Fruit fly (Drosophila melanogaster) whole organism, embryonic: ENCODE measurements around the gene CG32712.

ENCODE experiments used
- Antp ChIP-seq: fragments of 200-800 bp; sonication (Bioruptor generic); optimal IDR thresholded peaks from 3 replicates; lab custom pipeline; 2016; ENCODE audit warnings: missing biosample characterization, missing genetic modification characterization
- CG10267 ChIP-seq: fragments of 200-800 bp; sonication (Bioruptor generic); optimal IDR thresholded peaks from 2 replicates; lab custom pipeline; 2018; ENCODE audit warnings: missing biosample characterization, mild to moderate bottlenecking, missing genetic modification characterization, moderate library complexity
- CG10543 ChIP-seq: fragments of 200-800 bp; sonication (Bioruptor generic); optimal IDR thresholded peaks from 3 replicates; lab custom pipeline; 2017; ENCODE audit warnings: missing biosample characterization, mild to moderate bottlenecking, missing genetic modification characterization, moderate library complexity
- CG13123 ChIP-seq: fragments of 200-800 bp; sonication (Bioruptor generic); optimal IDR thresholded peaks from 2 replicates; lab custom pipeline; 2016; ENCODE audit warnings: missing biosample characterization, missing genetic modification characterization
- CG14667 ChIP-seq: fragments of 200-800 bp; sonication (Bioruptor generic); IDR thresholded peaks from 2 replicates; pipeline ENCODE4 v1.3.6; 2022; ENCODE audit warnings: missing biosample characterization, missing genetic modification characterization
- CG15073 ChIP-seq: fragments of 200-800 bp; sonication (Bioruptor generic); optimal IDR thresholded peaks from 2 replicates; lab custom pipeline; 2016; ENCODE audit warnings: missing biosample characterization, missing genetic modification characterization
- CG18011 ChIP-seq: fragments of 200-800 bp; sonication (Bioruptor generic); optimal IDR thresholded peaks from 2 replicates; lab custom pipeline; 2017; ENCODE audit warnings: missing biosample characterization, missing genetic modification characterization, mild to moderate bottlenecking, moderate library complexity, missing genotype
- CG18619 ChIP-seq: fragments of 200-800 bp; sonication (Bioruptor generic); optimal IDR thresholded peaks from 3 replicates; lab custom pipeline; 2017; ENCODE audit warnings: missing biosample characterization, mild to moderate bottlenecking, missing genetic modification characterization
- CG33557 ChIP-seq: fragments of 200-800 bp; sonication (Bioruptor generic); optimal IDR thresholded peaks from 2 replicates; lab custom pipeline; 2019; ENCODE audit warnings: missing biosample characterization, mild to moderate bottlenecking, missing genetic modification characterization, moderate library complexity
- CG6854 ChIP-seq: fragments of 200-800 bp; sonication (Bioruptor generic); optimal IDR thresholded peaks from 3 replicates; lab custom pipeline; 2017; ENCODE audit warnings: missing biosample characterization, mild to moderate bottlenecking, missing genetic modification characterization
- CG7372 ChIP-seq: fragments of 200-800 bp; sonication (Bioruptor generic); IDR thresholded peaks from 2 replicates; pipeline ENCODE4 v1.3.6; 2022; ENCODE audit warnings: missing biosample characterization, missing genetic modification characterization
- CG7839 ChIP-seq: fragments of 200-800 bp; sonication (Bioruptor generic); optimal IDR thresholded peaks from 3 replicates; lab custom pipeline; 2018; ENCODE audit warnings: missing biosample characterization, mild to moderate bottlenecking, missing genetic modification characterization, moderate library complexity
- D ChIP-seq, 2 experiments: fragments of 200-800 bp in 1 of 2; fragments of >200 bp in 1 of 2; sonication (Bioruptor generic) in 1 of 2; optimal IDR thresholded peaks; 2 replicates in 1 of 2; 3 replicates in 1 of 2; lab custom pipeline; 2017; ENCODE audit warnings: mild to moderate bottlenecking in 1 of 2, missing biosample characterization in 1 of 2, missing genetic modification characterization in 1 of 2, missing genetic modification reagents in 1 of 2
- D19B ChIP-seq: fragments of 200-800 bp; sonication (Bioruptor generic); optimal IDR thresholded peaks from 2 replicates; lab custom pipeline; 2017; ENCODE audit warnings: missing biosample characterization, mild to moderate bottlenecking, missing genetic modification characterization
- H15 ChIP-seq: fragments of 200-800 bp; sonication (Bioruptor generic); IDR thresholded peaks from 3 replicates; pipeline ENCODE4 v1.3.6; 2022; ENCODE audit warnings: missing biosample characterization, missing genetic modification characterization
- Hand ChIP-seq: fragments of 200-800 bp; sonication (Bioruptor generic); optimal IDR thresholded peaks from 2 replicates; lab custom pipeline; 2017; ENCODE audit warnings: mild to moderate bottlenecking, missing biosample characterization, missing genetic modification reagents, missing genetic modification characterization
- Hr78 ChIP-seq, 2 experiments: fragments of 200-800 bp in 1 of 2; fragments of >200 bp in 1 of 2; sonication (Bioruptor generic) in 1 of 2; optimal IDR thresholded peaks; 2 replicates each; lab custom pipeline; 2017 to 2019; ENCODE audit warnings: missing biosample characterization in 2 of 2, missing genetic modification characterization in 2 of 2, mild to moderate bottlenecking in 1 of 2, moderate library complexity in 1 of 2
- Med ChIP-seq: fragments of 200-800 bp; sonication (Bioruptor generic); peaks from one replicate; lab custom pipeline; 2016; ENCODE audit warnings: missing biosample characterization, missing genetic modification characterization, mild to moderate bottlenecking, inconsistent platforms, moderate library complexity
- Nf-YC ChIP-seq: fragments of 200-800 bp; optimal IDR thresholded peaks from 3 replicates; lab custom pipeline; 2019; ENCODE audit warnings: missing biosample characterization, mild to moderate bottlenecking, missing genetic modification characterization, moderate library complexity
- Rfx ChIP-seq: fragments of 200-800 bp; sonication (Bioruptor generic); IDR thresholded peaks from 2 replicates; pipeline ENCODE4 v1.3.6; 2022; ENCODE audit warnings: missing biosample characterization, missing genetic modification characterization
- Sry-β ChIP-seq: fragments of 200-800 bp; sonication (Bioruptor generic); optimal IDR thresholded peaks from 2 replicates; lab custom pipeline; 2018; ENCODE audit warnings: missing biosample characterization, mild to moderate bottlenecking, missing genetic modification characterization, moderate library complexity
- Sry-δ ChIP-seq: fragments of 200-800 bp; sonication (Bioruptor generic); optimal IDR thresholded peaks from 2 replicates; lab custom pipeline; 2016; ENCODE audit warnings: missing biosample characterization, missing genetic modification characterization
- aop ChIP-seq: fragments of 200-800 bp; sonication (Bioruptor generic); IDR thresholded peaks from 2 replicates; pipeline ENCODE4 v1.3.6; 2022; ENCODE audit warnings: missing biosample characterization, missing genetic modification characterization
- cas ChIP-seq: fragments of 200-800 bp; sonication (Bioruptor generic); IDR thresholded peaks from 2 replicates; pipeline ENCODE4 v1.3.6; 2022; ENCODE audit warnings: missing biosample characterization, missing genetic modification characterization
- caup ChIP-seq: fragments of 200-800 bp; sonication (Bioruptor generic); optimal IDR thresholded peaks from 3 replicates; lab custom pipeline; 2017; ENCODE audit warnings: missing biosample characterization, mild to moderate bottlenecking, missing genetic modification characterization, moderate library complexity; ENCODE audit not compliant: severe bottlenecking
- chif ChIP-seq, 2 experiments: fragments of 200-800 bp; sonication (Bioruptor generic); optimal IDR thresholded peaks; 3 replicates each; lab custom pipeline; 2016; ENCODE audit warnings: missing biosample characterization in 2 of 2, missing genetic modification characterization in 2 of 2
- chm ChIP-seq: fragments of 200-800 bp; sonication (Bioruptor generic); IDR thresholded peaks from 2 replicates; pipeline ENCODE4 v1.3.6; 2022; ENCODE audit warnings: missing biosample characterization, missing genetic modification characterization
- ems ChIP-seq: fragments of 200-800 bp; sonication (Bioruptor generic); optimal IDR thresholded peaks from 3 replicates; lab custom pipeline; 2016; ENCODE audit warnings: missing biosample characterization, missing genetic modification characterization
- grn ChIP-seq: fragments of 200-800 bp; sonication (Bioruptor generic); optimal IDR thresholded peaks from 3 replicates; lab custom pipeline; 2017; ENCODE audit warnings: missing biosample characterization, missing genetic modification characterization
- hbn ChIP-seq: fragments of 200-800 bp; sonication (Bioruptor generic); IDR thresholded peaks from 2 replicates; pipeline ENCODE4 v1.3.6; 2022; ENCODE audit warnings: missing biosample characterization, missing genetic modification characterization; ENCODE audit not compliant: partially characterized antibody
- her ChIP-seq: fragments of 200-800 bp; sonication (Bioruptor generic); optimal IDR thresholded peaks from 2 replicates; lab custom pipeline; 2016; ENCODE audit warnings: missing biosample characterization, missing genetic modification characterization
- inv ChIP-seq: fragments of 200-800 bp; sonication (Bioruptor generic); IDR thresholded peaks from 2 replicates; pipeline ENCODE4 v1.3.6; 2022; ENCODE audit warnings: missing biosample characterization, missing genetic modification characterization; ENCODE audit not compliant: partially characterized antibody
- klu ChIP-seq: fragments of 200-800 bp; sonication (Bioruptor generic); IDR thresholded peaks from 2 replicates; pipeline ENCODE4 v1.3.6; 2022; ENCODE audit warnings: missing biosample characterization, missing genetic modification characterization
- org-1 ChIP-seq: fragments of 200-800 bp; sonication (Bioruptor generic); optimal IDR thresholded peaks from 2 replicates; lab custom pipeline; 2017; ENCODE audit warnings: missing biosample characterization, missing genetic modification characterization
- otp ChIP-seq: fragments of 200-800 bp; sonication (Bioruptor generic); IDR thresholded peaks from 3 replicates; pipeline ENCODE4, ENCODE4 v1.3.6; 2022; ENCODE audit warnings: missing biosample characterization, missing genetic modification characterization
- pan ChIP-seq, 4 experiments: fragments of >200 bp in 3 of 4; fragments of 200-800 bp in 1 of 4; sonication (Bioruptor generic) in 1 of 4; optimal IDR thresholded peaks in 3 of 4; IDR thresholded peaks in 1 of 4; 2 replicates each; pipeline versions ENCODE4 v1.3.6 to Lab custom; 2017 to 2022; ENCODE audit warnings: missing biosample characterization in 2 of 4, missing genetic modification characterization in 2 of 4, mixed read lengths in 1 of 4
- phol ChIP-seq: fragments of 200-800 bp; sonication (Bioruptor generic); optimal IDR thresholded peaks from 3 replicates; lab custom pipeline; 2018; ENCODE audit warnings: missing biosample characterization, mild to moderate bottlenecking, missing genetic modification characterization, moderate library complexity
- pita ChIP-seq: fragments of 200-800 bp; sonication (Bioruptor generic); optimal IDR thresholded peaks from 2 replicates; lab custom pipeline; 2017; ENCODE audit warnings: missing biosample characterization, mild to moderate bottlenecking, missing genetic modification characterization
- pum ChIP-seq: fragments of 200-800 bp; sonication (Bioruptor generic); optimal IDR thresholded peaks from 2 replicates; lab custom pipeline; 2016; ENCODE audit warnings: missing biosample characterization, missing genetic modification characterization
- pzg ChIP-seq: fragments of 200-800 bp; sonication (Bioruptor generic); optimal IDR thresholded peaks from 3 replicates; lab custom pipeline; 2018; ENCODE audit warnings: missing biosample characterization, mild to moderate bottlenecking, missing genetic modification characterization, moderate library complexity
- row ChIP-seq: fragments of 200-800 bp; sonication (Bioruptor generic); IDR thresholded peaks from 3 replicates; pipeline ENCODE4 v1.3.6; 2022; ENCODE audit warnings: missing biosample characterization, missing genetic modification characterization
- seq ChIP-seq: fragments of 200-800 bp; sonication (Bioruptor generic); IDR thresholded peaks from 2 replicates; pipeline ENCODE4 v1.3.6; 2022; ENCODE audit warnings: missing biosample characterization, missing genetic modification characterization
- shn ChIP-seq: fragments of 200-800 bp; sonication (Bioruptor generic); optimal IDR thresholded peaks from 3 replicates; lab custom pipeline; 2016; ENCODE audit warnings: missing biosample characterization, missing genetic modification characterization
- slou ChIP-seq: fragments of 200-800 bp; sonication (Bioruptor generic); optimal IDR thresholded peaks from 3 replicates; lab custom pipeline; 2016; ENCODE audit warnings: missing biosample characterization, missing genetic modification characterization
- slp2 ChIP-seq: fragments of 200-800 bp; sonication (Bioruptor generic); optimal IDR thresholded peaks from 2 replicates; lab custom pipeline; 2016; ENCODE audit warnings: missing biosample characterization, missing genetic modification characterization
- tna ChIP-seq: fragments of 200-800 bp; sonication (Bioruptor generic); IDR thresholded peaks from 2 replicates; pipeline ENCODE4 v1.3.6; 2022; ENCODE audit warnings: missing biosample characterization, missing genetic modification characterization; ENCODE audit not compliant: partially characterized antibody
- ttk ChIP-seq: fragments of 200-800 bp; sonication (Bioruptor generic); IDR thresholded peaks from 2 replicates; pipeline ENCODE4 v2.1.2; 2022; ENCODE audit warnings: missing biosample characterization, missing genetic modification characterization
- zfh2 ChIP-seq: fragments of 200-800 bp; sonication (Bioruptor generic); optimal IDR thresholded peaks from 2 replicates; lab custom pipeline; 2016; ENCODE audit warnings: missing biosample characterization, missing genetic modification characterization

The CG32712 gene

dm6 chrX:8412197-8413160 is 21.1 kb downstream of the CG32712 start (continued):
- TF ChIP-seq hbn (GFP tag; lab: Robert Waterston, UW), result no peak
- no peak for TF ChIP-seq Rfx
- TF ChIP-seq Sry-δ (GFP tag; lab: Kevin White, UChicago), result no peak
- peak; percentile 44 for TF ChIP-seq D (optimal IDR thresholded peaks at IDR 0.05; lab: Kevin White, UChicago)
- TF ChIP-seq D (GFP tag; optimal IDR thresholded peaks at IDR 0.05; lab: Kevin White, UChicago), result no peak
- no peak for TF ChIP-seq phol (tag; lab: Kevin White, UChicago)
- no peak for TF ChIP-seq caup (GFP tag; lab: Kevin White, UChicago)
- TF ChIP-seq CG18619 (GFP tag; lab: Kevin White, UChicago), result no peak
- no peak for TF ChIP-seq slou (GFP tag; lab: Kevin White, UChicago)
- no peak for TF ChIP-seq ttk (GFP tag; lab: Robert Waterston, UW)
- no peak for TF ChIP-seq grn (GFP tag; lab: Kevin White, UChicago)
- TF ChIP-seq ems (GFP tag; lab: Kevin White, UChicago), result no peak
- no peak for TF ChIP-seq klu (GFP tag; lab: Robert Waterston, UW)
- no peak for TF ChIP-seq otp (GFP tag; lab: Robert Waterston, UW)
- TF ChIP-seq her, result no peak
- peak in 1 of 2 experiments; percentile 56 for TF ChIP-seq Hr78 (GFP tag; optimal IDR thresholded peaks at IDR 0.05; lab: Kevin White, UChicago)
- TF ChIP-seq slp2 (GFP tag; lab: Kevin White, UChicago), result no peak
- TF ChIP-seq tna (GFP tag; lab: Robert Waterston, UW), result no peak
- TF ChIP-seq chm (GFP tag; lab: Robert Waterston, UW), result no peak
- TF ChIP-seq CG10267 (tag; lab: Kevin White, UChicago), result no peak
- peak; percentile 9 for TF ChIP-seq CG6854
- no peak for TF ChIP-seq inv
- peak; percentile 52 for TF ChIP-seq Med (GFP tag; lab: Kevin White, UChicago)
- no peak for TF ChIP-seq CG13123 (GFP tag; lab: Kevin White, UChicago)
- no peak for TF ChIP-seq Hand
- TF ChIP-seq CG10543 (GFP tag; lab: Kevin White, UChicago), result peak; percentile 68
- no peak for TF ChIP-seq pita (GFP tag; lab: Kevin White, UChicago)
- TF ChIP-seq Sry-β (GFP tag; lab: Kevin White, UChicago), result no peak
- no peak for TF ChIP-seq pum (GFP tag; lab: Kevin White, UChicago)
- TF ChIP-seq cas (GFP tag; lab: Robert Waterston, UW), result no peak
- no peak for TF ChIP-seq chif (GFP tag; optimal IDR thresholded peaks at IDR 0.05; lab: Kevin White, UChicago)
- TF ChIP-seq zfh2 (GFP tag; lab: Kevin White, UChicago), result no peak
- no peak for TF ChIP-seq H15 (GFP tag; lab: Robert Waterston, UW)
- no peak for TF ChIP-seq CG18011
- TF ChIP-seq aop (GFP tag; lab: Robert Waterston, UW), result no peak
- TF ChIP-seq pan (optimal IDR thresholded peaks at IDR 0.05; lab: Kevin White, UChicago), result no peak
- no peak for TF ChIP-seq pan (GFP tag; optimal IDR thresholded peaks at IDR 0.05 in 1 of 2, IDR thresholded peaks at IDR 0.05 in 1 of 2)
- TF ChIP-seq CG15073, result peak; percentile 71
- TF ChIP-seq CG7372 (GFP tag; lab: Robert Waterston, UW), result no peak
- no peak for TF ChIP-seq CG33557 (GFP tag; lab: Kevin White, UChicago)
- TF ChIP-seq row (GFP tag; lab: Robert Waterston, UW), result no peak
- TF ChIP-seq org-1 (GFP tag; lab: Kevin White, UChicago), result no peak
- TF ChIP-seq pzg (GFP tag; lab: Kevin White, UChicago), result no peak
- no peak for TF ChIP-seq Antp (GFP tag; lab: Kevin White, UChicago)
- TF ChIP-seq shn, result no peak
- no peak for TF ChIP-seq CG7839 (tag; lab: Kevin White, UChicago)
- TF ChIP-seq D19B (GFP tag; lab: Kevin White, UChicago), result no peak
- no peak for TF ChIP-seq seq
- TF ChIP-seq CG14667 (GFP tag; lab: Robert Waterston, UW), result no peak
- peak; percentile 31 for TF ChIP-seq Nf-YC (tag; lab: Kevin White, UChicago)
